Worm (Caenorhabditis elegans) whole organism, midembryonic: ENCODE data around the gene srh-166.

Experiments used
- T22C8.4 ChIP-seq: fragments of 200-800 bp; sonication (Bioruptor generic); IDR thresholded peaks from 2 replicates; pipeline ENCODE4 v1.3.6; 2022; ENCODE audit warnings: missing genetic modification characterization, missing compliant biosample characterization
- ztf-29 ChIP-seq: fragments of 200-800 bp; sonication (Bioruptor generic); IDR thresholded peaks from 2 replicates; pipeline ENCODE4 v1.3.6; 2022; ENCODE audit warnings: missing genetic modification reagents, missing genetic modification characterization, missing compliant biosample characterization

DNA sequence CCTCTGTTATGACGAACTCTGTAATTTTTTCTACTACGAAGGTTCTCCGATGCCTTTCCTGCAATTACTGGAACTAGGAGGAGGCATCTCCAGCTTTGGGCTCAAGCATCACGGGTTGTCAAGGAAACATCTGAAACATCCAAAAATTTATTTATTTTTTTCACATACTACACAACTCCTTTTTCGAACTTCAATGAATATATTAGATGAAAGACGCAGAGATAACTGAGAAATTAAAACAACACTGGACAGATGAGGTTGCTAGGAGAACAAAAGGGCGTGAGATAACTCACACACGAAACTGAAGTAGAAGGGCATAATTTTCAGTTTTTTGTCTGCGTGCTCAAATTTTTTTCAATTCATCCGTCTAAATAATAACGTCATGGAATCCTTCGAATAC lies 1.8 kb upstream of the srh-166 start, which contains the start of gene Y38H6C.13:
- no peak for TF ChIP-seq T22C8.4 (GFP tag; lab: Robert Waterston, UW)
- no peak for TF ChIP-seq ztf-29 (GFP tag; lab: Robert Waterston, UW)
